Fruit fly (Drosophila melanogaster) whole organism: ENCODE results near the gene CG42815.

ENCODE experiments used
- CG8478 ChIP-seq: fragments of >200 bp; optimal IDR thresholded peaks from 2 replicates; lab custom pipeline; 2018; ENCODE audit warnings: inconsistent platforms
- Dll ChIP-seq: fragments of >200 bp; optimal IDR thresholded peaks from 2 replicates; lab custom pipeline; 2017
- EcR ChIP-seq, 2 experiments: fragments of >200 bp; optimal IDR thresholded peaks; 2 replicates each; lab custom pipeline; 2017; ENCODE audit warnings: missing biosample characterization in 2 of 2, missing genetic modification characterization in 2 of 2, missing genetic modification reagents in 2 of 2
- pan ChIP-seq: fragments of >200 bp; optimal IDR thresholded peaks from 2 replicates; lab custom pipeline; 2017
- psq ChIP-seq: fragments of >200 bp; optimal IDR thresholded peaks from 2 replicates; lab custom pipeline; 2017
- usp ChIP-seq: fragments of >200 bp; optimal IDR thresholded peaks from 2 replicates; lab custom pipeline; 2017; ENCODE audit warnings: missing biosample characterization, missing genetic modification characterization, mixed read lengths

The CG42815 gene

dm6 chr3L:17791467-17791494 lies at the start of gene CG42815:
CG42815 (minus strand) TSS chr3L:17791486.
- no peak for TF ChIP-seq psq
- no peak for TF ChIP-seq Dll (lab: Kevin White, UChicago)
- TF ChIP-seq pan (lab: Kevin White, UChicago): no peak
- TF ChIP-seq usp (GFP tag; lab: Kevin White, UChicago): no peak
- TF ChIP-seq EcR (GFP tag; optimal IDR thresholded peaks at IDR 0.05; lab: Kevin White, UChicago): no peak
- no peak for TF ChIP-seq CG8478 (lab: Kevin White, UChicago)

DNA sequence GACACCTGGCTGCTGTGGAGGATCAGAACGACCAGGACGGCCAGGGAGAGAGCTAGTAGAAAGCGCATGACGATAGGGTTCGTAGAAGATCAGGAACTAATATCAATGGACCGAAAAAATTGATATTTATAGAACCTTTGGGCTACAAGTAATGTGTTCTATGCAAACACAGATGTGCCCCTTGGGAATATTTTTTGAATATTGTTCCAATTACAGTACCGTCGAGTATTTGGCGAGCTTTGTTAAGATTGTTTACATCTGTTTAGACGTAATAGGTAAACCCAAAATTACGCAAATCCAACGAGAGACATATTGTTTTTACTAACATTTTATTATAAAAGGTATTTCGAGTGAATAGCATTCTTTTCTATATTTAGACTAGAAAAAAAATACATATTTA lies 43.8 kb upstream of the CG42815 start, which contains the start of gene CG32189:
Gene CG32189 (minus strand): TSS at position 101 of the 400 bp plus-strand sequence.
- TF ChIP-seq CG8478 (lab: Kevin White, UChicago) (no peak), Dll (lab: Kevin White, UChicago) (no peak), pan (lab: Kevin White, UChicago) (no peak), psq (no peak), usp (GFP tag; lab: Kevin White, UChicago) (no peak), EcR (GFP tag; optimal IDR thresholded peaks at IDR 0.05; lab: Kevin White, UChicago) (no peak)

DNA sequence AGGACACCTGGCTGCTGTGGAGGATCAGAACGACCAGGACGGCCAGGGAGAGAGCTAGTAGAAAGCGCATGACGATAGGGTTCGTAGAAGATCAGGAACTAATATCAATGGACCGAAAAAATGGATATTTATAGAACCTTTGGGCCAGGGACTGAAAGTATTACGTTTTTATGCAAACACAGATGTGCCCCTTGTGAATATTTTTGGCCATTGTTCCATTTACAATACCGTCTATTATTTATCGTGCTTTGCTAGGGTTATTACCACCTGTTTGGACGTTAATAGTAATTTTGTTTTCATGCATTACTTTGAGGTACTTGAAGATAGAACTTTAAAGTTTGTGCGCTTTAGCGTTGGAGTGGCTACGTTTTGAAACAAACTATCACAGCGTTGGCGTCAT lies 42.2 kb upstream of the CG42815 start, which contains the start of gene CG32188:
Gene CG32188 (minus strand): TSS at position 101 of the 400 bp plus-strand sequence.
- no peak for TF ChIP-seq psq
- no peak for TF ChIP-seq CG8478 (lab: Kevin White, UChicago)
- no peak for TF ChIP-seq usp (GFP tag; lab: Kevin White, UChicago)
- TF ChIP-seq pan (lab: Kevin White, UChicago): no peak
- TF ChIP-seq Dll (lab: Kevin White, UChicago): no peak
- TF ChIP-seq EcR (GFP tag; optimal IDR thresholded peaks at IDR 0.05; lab: Kevin White, UChicago): no peak

- TF ChIP-seq psq (no peak), CG8478 (lab: Kevin White, UChicago) (no peak), usp (GFP tag; lab: Kevin White, UChicago) (no peak), pan (lab: Kevin White, UChicago) (no peak), Dll (lab: Kevin White, UChicago) (no peak), EcR (GFP tag; optimal IDR thresholded peaks at IDR 0.05; lab: Kevin White, UChicago) (no peak)
Measured at dm6 chr3L:17822784-17823383, 31.6 kb upstream of the CG42815 start, which contains the start of the genes Ir75c and Grd. Ir75c (minus strand) TSS chr3L:17822834. Grd (plus strand) TSS chr3L:17823333.

- TF ChIP-seq Dll (lab: Kevin White, UChicago): no peak
- no peak for TF ChIP-seq pan (lab: Kevin White, UChicago)
- no peak for TF ChIP-seq CG8478 (lab: Kevin White, UChicago)
- TF ChIP-seq psq: no peak
Measured at dm6 chr3L:17820093-17820492, 28.8 kb upstream of the CG42815 start, which contains the start of gene Ir75b. Ir75b (minus strand) TSS chr3L:17820193.

DNA sequence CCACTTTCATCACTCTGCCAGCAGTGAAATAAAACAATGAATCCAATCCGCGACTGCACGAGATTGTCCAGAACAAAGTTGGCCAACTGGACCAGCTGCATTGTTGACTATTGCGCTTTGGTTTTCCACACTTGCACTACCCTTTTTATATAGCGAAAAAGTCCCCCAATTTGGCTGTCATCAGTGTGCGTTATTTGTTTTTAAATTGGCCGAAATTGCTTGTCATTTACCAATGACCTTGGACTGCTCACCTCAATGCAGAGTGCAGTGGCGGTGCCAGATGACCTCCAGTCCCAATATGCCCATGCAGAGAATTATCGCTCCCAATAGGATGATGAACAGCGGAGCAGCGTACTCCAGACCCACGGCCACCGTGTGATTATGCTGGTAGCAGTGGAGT lies 26.5 kb upstream of the CG42815 start, which contains the start of gene Ir75a:
Gene Ir75a (minus strand): TSS at position 101 of the 400 bp plus-strand sequence.
- TF ChIP-seq pan (lab: Kevin White, UChicago) (no peak), psq (no peak), EcR (GFP tag; optimal IDR thresholded peaks at IDR 0.05; lab: Kevin White, UChicago) (no peak), CG8478 (lab: Kevin White, UChicago) (no peak), usp (GFP tag; lab: Kevin White, UChicago) (no peak), Dll (lab: Kevin White, UChicago) (no peak)

DNA sequence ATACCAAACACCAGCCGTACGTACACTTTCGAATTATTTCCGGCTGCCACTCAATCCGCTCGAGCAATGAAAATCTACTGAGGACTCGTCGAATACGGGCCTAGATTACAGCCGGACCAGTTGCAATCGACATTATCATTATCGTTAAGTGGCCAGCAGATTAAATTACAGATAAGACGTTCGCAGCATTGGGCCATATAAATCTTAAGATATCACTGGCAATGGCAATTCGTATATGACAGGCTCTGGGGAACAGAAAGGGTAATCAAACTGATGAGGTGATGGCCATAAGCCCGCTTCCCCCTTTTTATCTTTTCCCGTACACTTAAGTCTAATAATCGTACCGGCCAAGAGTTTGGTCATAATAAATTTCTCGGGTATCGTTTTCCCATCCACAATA lies 22.8 kb upstream of the CG42815 start, which contains the start of gene Cln3:
Gene Cln3 (minus strand): TSS at position 84 of the 400 bp plus-strand sequence.
- TF ChIP-seq usp (GFP tag; lab: Kevin White, UChicago) (no peak), EcR (GFP tag; optimal IDR thresholded peaks at IDR 0.05; lab: Kevin White, UChicago) (no peak), psq (no peak), Dll (lab: Kevin White, UChicago) (no peak), CG8478 (lab: Kevin White, UChicago) (no peak), pan (lab: Kevin White, UChicago) (no peak)

dm6 chr3L:17808597-17809213 lies 17.4 kb upstream of the CG42815 start, which contains the start of gene CG32191:
CG32191 (minus strand) TSS chr3L:17809146.
- TF ChIP-seq CG8478 (lab: Kevin White, UChicago) (no peak), Dll (lab: Kevin White, UChicago) (no peak)

- TF ChIP-seq pan (lab: Kevin White, UChicago) (no peak), CG8478 (lab: Kevin White, UChicago) (no peak), EcR (GFP tag; optimal IDR thresholded peaks at IDR 0.05; lab: Kevin White, UChicago) (no peak), Dll (lab: Kevin White, UChicago) (no peak), usp (GFP tag; lab: Kevin White, UChicago) (no peak), psq (no peak)
Measured at dm6 chr3L:17806357-17807025, 15.2 kb upstream of the CG42815 start, which contains the start of gene CG32187. CG32187 (minus strand) TSS chr3L:17806365.

DNA sequence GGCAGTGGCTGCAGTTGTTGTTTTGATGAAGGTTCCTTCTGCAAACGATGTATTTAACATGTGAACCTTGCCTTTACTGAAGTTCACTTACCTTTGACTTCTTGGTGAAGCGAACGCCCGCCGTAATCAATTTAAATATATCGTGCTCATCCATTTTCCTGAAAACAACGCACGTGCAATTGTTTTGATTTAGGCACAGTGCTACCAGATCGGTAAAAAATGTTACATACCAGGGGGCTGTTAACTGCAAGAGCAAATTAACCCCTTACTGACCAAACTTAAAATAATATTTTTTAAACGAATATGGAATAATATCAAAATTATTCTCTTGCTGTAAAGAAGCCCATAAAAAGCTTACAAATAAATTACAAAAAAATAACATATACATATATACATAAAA lies 13.2 kb upstream of the CG42815 start, which contains the start of gene ais:
Gene ais (minus strand): TSS at position 205 of the 400 bp plus-strand sequence.
- no peak for TF ChIP-seq EcR (GFP tag; optimal IDR thresholded peaks at IDR 0.05; lab: Kevin White, UChicago)
- no peak for TF ChIP-seq pan (lab: Kevin White, UChicago)

DNA sequence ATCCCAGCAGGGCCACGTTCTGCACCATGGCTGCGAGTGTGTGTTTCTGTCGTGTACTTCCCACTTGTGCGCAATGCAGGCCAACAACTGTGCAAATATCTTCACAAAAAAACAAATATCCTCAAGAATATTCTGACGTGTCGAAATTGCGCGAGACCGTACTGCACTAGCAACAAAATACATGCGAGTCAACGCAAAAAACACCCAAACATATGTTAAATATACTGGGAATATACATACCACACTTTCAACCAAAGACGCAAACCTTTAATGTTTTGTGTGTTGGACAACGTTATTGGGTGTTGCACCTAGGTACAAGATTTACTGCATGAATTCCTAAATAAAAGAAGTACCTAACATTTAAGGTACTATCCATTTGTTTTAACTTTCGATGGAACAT lies 10.8 kb upstream of the CG42815 start, which contains the start of gene NUCB1:
Gene NUCB1 (minus strand): TSS at position 173 of the 400 bp plus-strand sequence.
- TF ChIP-seq psq (no peak), CG8478 (lab: Kevin White, UChicago) (no peak), pan (lab: Kevin White, UChicago) (no peak), usp (GFP tag; lab: Kevin White, UChicago) (no peak), Dll (lab: Kevin White, UChicago) (no peak)

DNA sequence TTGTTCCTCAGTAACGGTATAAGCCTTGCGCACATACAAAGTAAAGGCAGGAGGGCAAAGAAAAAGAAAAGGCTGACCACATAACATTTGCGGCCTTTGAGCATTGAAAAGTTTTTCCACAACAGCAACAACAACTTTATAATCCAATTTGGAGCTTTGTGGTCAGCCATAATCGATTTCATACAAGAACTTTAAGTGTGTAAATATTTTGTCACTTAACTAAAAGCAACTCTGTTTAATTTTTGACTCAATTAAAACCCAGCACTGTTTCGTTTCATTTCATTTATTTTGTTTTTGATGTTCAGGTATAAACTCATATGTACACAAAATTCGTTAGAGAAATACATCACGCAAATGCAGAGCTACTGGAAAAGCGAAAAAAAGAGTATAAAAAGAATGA lies 6.2 kb upstream of the CG42815 start, which contains the start of gene CG42816:
Gene CG42816 (minus strand): TSS at position 101 of the 400 bp plus-strand sequence.
- TF ChIP-seq psq (no peak), EcR (GFP tag; optimal IDR thresholded peaks at IDR 0.05; lab: Kevin White, UChicago) (no peak), CG8478 (lab: Kevin White, UChicago) (no peak), pan (lab: Kevin White, UChicago) (no peak), Dll (lab: Kevin White, UChicago) (no peak)
